Worm (Caenorhabditis elegans): Measurements from ENCODE around the gene nhr-43.
A peak's percentile ranks its signal among the peaks of the same experiment; 100 is the strongest.

Gene nhr-43

DNA sequence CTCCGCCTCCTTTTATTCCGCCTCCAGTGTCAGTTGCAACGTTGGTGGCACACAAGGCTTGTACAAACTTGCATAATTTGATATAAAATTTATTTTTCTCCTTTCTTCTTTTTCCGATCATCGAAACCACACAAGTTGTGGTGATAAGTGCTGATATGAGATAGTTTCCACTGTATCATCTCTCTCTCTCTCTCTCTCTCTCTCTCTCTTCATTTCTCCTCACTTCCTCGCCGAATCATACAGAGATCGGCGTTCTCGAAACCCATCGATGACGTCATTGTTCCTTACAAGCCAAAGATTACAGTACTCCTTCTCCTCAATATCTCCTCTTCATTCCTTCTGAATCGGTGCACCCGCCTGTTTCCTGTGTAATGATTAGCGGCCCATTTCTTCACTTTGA is at the start of gene nhr-43:
Gene nhr-43, plus strand, starts transcription at position 233 of the 400 bp plus-strand sequence.
- TF ChIP-seq lsy-2 (tag; optimal IDR thresholded peaks at IDR 0.05) (peak in 1 of 2 experiments; percentile 42), ZK337.2 (GFP tag; IDR thresholded peaks at IDR 0.05) (no peak), duxl-1 (tag; optimal IDR thresholded peaks at IDR 0.05; ENCODE audit: poor library complexity) (no peak), ztf-7 (tag; optimal IDR thresholded peaks at IDR 0.05) (no peak), nhr-42 (GFP tag; IDR thresholded peaks at IDR 0.05) (no peak), F49E8.2 (tag; optimal IDR thresholded peaks at IDR 0.05; ENCODE audit: borderline replicate concordance) (no peak), snpc-4 (tag; optimal IDR thresholded peaks at IDR 0.05) (no peak), lin-38 (GFP tag; IDR thresholded peaks at IDR 0.05) (no peak), nhr-10 (tag; optimal IDR thresholded peaks at IDR 0.05) (peak; percentile 33), aha-1 (tag) (peak; percentile 8), tra-1 (GFP tag; IDR thresholded peaks at IDR 0.05) (0 out of 2 replicates have a peak, but pooled peaks have one; percentile 10), nhr-11 (tag; optimal IDR thresholded peaks at IDR 0.05) (no peak), spr-3 (GFP tag; optimal IDR thresholded peaks at IDR 0.05) (no peak), hlh-11 (tag; optimal IDR thresholded peaks at IDR 0.05) (peak; percentile 52), hif-1 (tag; optimal IDR thresholded peaks at IDR 0.05) (no peak), nhr-28 (tag; optimal IDR thresholded peaks at IDR 0.05) (peak; percentile 42), cey-2 (tag; optimal IDR thresholded peaks at IDR 0.05; ENCODE audit: borderline replicate concordance, insufficient read depth) (no peak), nhr-48 (tag; optimal IDR thresholded peaks at IDR 0.05) (peak; percentile 68), zfp-2 (tag; optimal IDR thresholded peaks at IDR 0.05) (no peak), vab-7 (GFP tag; IDR thresholded peaks at IDR 0.05) (no peak), dmd-6 (GFP tag; IDR thresholded peaks at IDR 0.05) (no peak), aly-2 (tag; optimal IDR thresholded peaks at IDR 0.05) (no peak), nhr-25 (tag; optimal IDR thresholded peaks at IDR 0.05; ENCODE audit: borderline replicate concordance, insufficient read depth) (no peak)

DNA sequence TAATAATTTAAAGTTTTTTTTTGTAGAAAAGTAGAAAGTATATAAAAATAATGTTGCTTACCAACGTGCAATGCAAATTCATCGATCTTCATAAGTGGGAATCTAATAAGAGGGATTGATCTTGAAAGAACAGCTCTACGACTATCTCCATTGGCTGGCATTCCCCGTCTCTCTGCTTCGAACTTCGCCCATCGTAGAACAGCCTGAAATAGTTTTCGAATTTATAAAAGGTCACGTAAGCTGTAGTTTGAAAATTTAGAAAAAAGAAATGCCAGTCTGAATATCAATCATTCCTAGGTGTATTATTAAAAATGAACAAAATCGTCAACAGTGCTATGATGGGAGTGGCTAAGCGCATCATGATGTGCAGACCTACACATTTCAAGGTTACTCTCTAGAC is 47.5 kb upstream of the nhr-43 start, which contains the start of gene F38H4.5:
Gene F38H4.5, plus strand, starts transcription at position 301 of the 400 bp plus-strand sequence.
- no peak for TF ChIP-seq fkh-10 (GFP tag; optimal IDR thresholded peaks at IDR 0.05)
- TF ChIP-seq arid-1 (GFP tag; conservative IDR thresholded peaks at IDR 0.05), result no peak
- no peak for TF ChIP-seq zip-11 (GFP tag; IDR thresholded peaks at IDR 0.05)
- TF ChIP-seq F10B5.3 (tag; optimal IDR thresholded peaks at IDR 0.05), result no peak
- TF ChIP-seq gei-8 (GFP tag; optimal IDR thresholded peaks at IDR 0.05), result no peak
- no peak for TF ChIP-seq attf-4 (tag; optimal IDR thresholded peaks at IDR 0.05)
- no peak for TF ChIP-seq dve-1 (tag; optimal IDR thresholded peaks at IDR 0.05; ENCODE audit: insufficient read depth)
- no peak for TF ChIP-seq ZK337.2 (GFP tag; IDR thresholded peaks at IDR 0.05)
- no peak for TF ChIP-seq mxl-2 (GFP tag; conservative IDR thresholded peaks at IDR 0.05)
- no peak for TF ChIP-seq aha-1 (tag)
- TF ChIP-seq ceh-82 (tag; optimal IDR thresholded peaks at IDR 0.05), result no peak

DNA sequence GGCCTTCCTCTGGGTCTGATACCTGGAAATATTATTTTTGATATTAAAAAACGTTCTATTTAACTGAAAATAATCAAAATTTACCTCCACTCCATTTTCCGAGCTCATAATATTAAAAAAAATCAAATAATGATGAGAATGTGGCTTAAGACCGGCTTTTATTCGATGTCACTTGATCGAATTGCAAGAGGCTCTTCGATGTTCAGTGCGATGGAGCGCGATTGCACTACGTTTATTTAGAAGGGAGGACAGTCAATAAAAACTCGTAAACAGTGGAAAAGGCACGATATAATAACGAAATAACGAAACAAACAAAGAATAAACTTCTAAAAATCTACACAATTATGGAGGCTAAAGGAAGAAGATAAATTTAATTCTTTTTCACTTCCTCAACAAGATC is 44.6 kb upstream of the nhr-43 start, which contains the start of gene tag-30:
Gene tag-30, minus strand, starts transcription at position 383 of the 400 bp plus-strand sequence.
- TF ChIP-seq nhr-10 (tag; optimal IDR thresholded peaks at IDR 0.05), result no peak
- TF ChIP-seq tra-1 (GFP tag; IDR thresholded peaks at IDR 0.05), result no peak
- no peak for TF ChIP-seq sdz-12 (GFP tag; optimal IDR thresholded peaks at IDR 0.05)
- no peak for TF ChIP-seq nhr-76 (tag; optimal IDR thresholded peaks at IDR 0.05)
- TF ChIP-seq Y48G9A.11 (GFP tag; IDR thresholded peaks at IDR 0.05), result no peak
- no peak for TF ChIP-seq D1046.2 (GFP tag; IDR thresholded peaks at IDR 0.05)
- TF ChIP-seq unc-130 (GFP tag; optimal IDR thresholded peaks at IDR 0.05), result no peak
- TF ChIP-seq jun-1 (tag; optimal IDR thresholded peaks at IDR 0.05), result no peak
- TF ChIP-seq snpc-4 (tag; optimal IDR thresholded peaks at IDR 0.05), result no peak
- TF ChIP-seq egl-43 (GFP tag; IDR thresholded peaks at IDR 0.05), result no peak
- no peak for TF ChIP-seq spr-1 (tag; optimal IDR thresholded peaks at IDR 0.05)
- 0 out of 2 replicates have a peak, but pooled peaks have one; percentile 43 for TF ChIP-seq hmg-1.1 (GFP tag; IDR thresholded peaks at IDR 0.05)
- TF ChIP-seq tag-97 (GFP tag; IDR thresholded peaks at IDR 0.05), result no peak
- TF ChIP-seq R02D3.7 (tag; optimal IDR thresholded peaks at IDR 0.05), result no peak
- TF ChIP-seq ctbp-1 (GFP tag; IDR thresholded peaks at IDR 0.05), result no peak
- no peak for TF ChIP-seq lin-15B (tag; optimal IDR thresholded peaks at IDR 0.05)
- TF ChIP-seq set-16 (GFP tag; IDR thresholded peaks at IDR 0.05), result no peak
- no peak for TF ChIP-seq vab-7 (GFP tag; IDR thresholded peaks at IDR 0.05)
- no peak for TF ChIP-seq zag-1 (tag; optimal IDR thresholded peaks at IDR 0.05)
- no peak for TF ChIP-seq lin-1 (GFP tag; IDR thresholded peaks at IDR 0.05)
- peak; percentile 22 for TF ChIP-seq rbr-2 (tag; optimal IDR thresholded peaks at IDR 0.05)
- TF ChIP-seq nhr-25 (tag; optimal IDR thresholded peaks at IDR 0.05; ENCODE audit: borderline replicate concordance, insufficient read depth), result no peak

Data from whole organism, L4 larva.